Worm (Caenorhabditis elegans) whole organism, L4 larva: ENCODE measurements around the gene thoc-7.

Source experiments
- D1046.2 ChIP-seq: fragments of 200-800 bp; sonication (Bioruptor generic); IDR thresholded peaks from 2 replicates; pipeline ENCODE4 v1.3.6; 2022; ENCODE audit warnings: missing genetic modification characterization, missing compliant biosample characterization
- ceh-32 ChIP-seq: sonication (generic microtip); optimal IDR thresholded peaks from 2 replicates; lab custom pipeline; 2016; ENCODE audit warnings: mild to moderate bottlenecking, missing genetic modification characterization, missing compliant biosample characterization; ENCODE audit not compliant: poor library complexity
- mdt-29 ChIP-seq: fragments of 200-800 bp; sonication (Bioruptor generic); IDR thresholded peaks from 2 replicates; pipeline ENCODE4 v1.3.6; 2022; ENCODE audit warnings: missing genetic modification reagents, missing genetic modification characterization, missing compliant biosample characterization
- mxl-3 ChIP-seq: fragments of 200-800 bp; sonication (Bioruptor generic); optimal IDR thresholded peaks from 2 replicates; lab custom pipeline; 2018; ENCODE audit warnings: mild to moderate bottlenecking, missing genetic modification characterization, missing compliant biosample characterization
- nhr-11 ChIP-seq: fragments of 150-350 bp; optimal IDR thresholded peaks from 2 replicates; lab custom pipeline; 2014; ENCODE audit warnings: missing biosample characterization, missing genetic modification characterization

DNA sequence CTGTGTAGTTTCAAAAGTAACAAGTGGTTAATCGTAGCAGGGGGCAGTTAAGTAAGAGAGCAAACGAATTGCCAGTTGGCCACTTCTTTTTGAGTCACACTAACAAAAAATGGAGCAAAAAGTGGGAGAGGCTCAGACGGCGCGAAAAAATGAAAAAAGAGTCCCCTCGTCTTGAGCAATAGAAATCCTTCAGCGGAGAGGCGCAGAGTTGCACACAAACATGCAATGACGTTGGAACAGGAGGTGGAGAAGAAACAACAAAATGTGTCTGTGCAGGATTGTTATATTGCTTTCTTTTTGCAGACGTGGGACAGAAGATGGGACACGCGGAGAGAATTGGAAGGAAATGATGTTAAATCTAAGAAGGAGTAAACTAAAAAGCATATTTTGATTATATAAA, 4.8 kb upstream of the thoc-7 start:
- TF ChIP-seq D1046.2 (GFP tag; lab: Robert Waterston, UW) (0 out of 2 replicates have a peak, but pooled peaks have one; percentile 4), mxl-3 (GFP tag; lab: Kevin White, UChicago) (peak; percentile 3), mdt-29 (GFP tag; lab: Robert Waterston, UW) (no peak), ceh-32 (tag; lab: Kevin White, UChicago) (no peak), nhr-11 (tag; lab: Kevin White, UChicago) (peak; percentile 50)
